Worm (Caenorhabditis elegans) whole organism, midembryonic: Measurements from ENCODE around the gene math-8.

ENCODE experiments used
- T22C8.4 ChIP-seq: fragments of 200-800 bp; sonication (Bioruptor generic); IDR thresholded peaks from 2 replicates; pipeline ENCODE4 v1.3.6; 2022; ENCODE audit warnings: missing genetic modification characterization, missing compliant biosample characterization
- flt-1 ChIP-seq: fragments of 200-800 bp; sonication (Bioruptor generic); IDR thresholded peaks from 2 replicates; pipeline ENCODE4 v1.3.6; 2022; ENCODE audit warnings: missing genetic modification characterization, missing compliant biosample characterization
- ref-1 ChIP-seq: fragments of 200-800 bp; sonication (Bioruptor generic); conservative IDR thresholded peaks from 2 replicates; pipeline ENCODE4 v1.3.6; 2022; ENCODE audit warnings: missing genetic modification reagents, missing genetic modification characterization, missing compliant biosample characterization

DNA sequence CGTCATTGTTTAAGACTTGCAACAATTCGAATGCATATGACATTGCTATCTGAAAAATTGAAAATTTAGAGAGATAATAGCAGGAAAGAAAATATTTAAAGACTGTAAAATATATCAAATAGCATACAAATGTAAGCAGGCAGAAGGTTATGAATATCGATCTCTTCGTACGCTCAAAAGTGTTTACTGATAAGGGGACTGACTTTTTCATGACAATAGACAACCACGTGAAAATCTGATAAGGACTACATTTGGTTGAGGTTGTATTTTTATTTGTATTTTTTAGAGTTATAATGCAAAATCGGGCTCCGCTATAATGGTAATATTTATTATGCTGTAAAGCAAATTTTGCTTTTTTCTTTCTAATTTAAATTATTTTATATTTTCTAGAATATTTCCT, 46.1 kb downstream of the math-8 start, which contains the start of the genes C52E2.5 and C52E2.4:
- no peak for TF ChIP-seq ref-1 (GFP tag; lab: Robert Waterston, UW)
- TF ChIP-seq flt-1 (GFP tag; lab: Robert Waterston, UW): no peak
- no peak for TF ChIP-seq T22C8.4 (GFP tag; lab: Robert Waterston, UW)
